Worm (Caenorhabditis elegans): ENCODE results near the gene fbxc-26.

ce11 chrII:1706385-1706784 lies 12.0 kb upstream of the fbxc-26 start, which contains the start of gene sdz-18:
- no peak for TF ChIP-seq ama-1 (optimal IDR thresholded peaks at IDR 0.05)
- TF ChIP-seq lin-13 (GFP tag; optimal IDR thresholded peaks at IDR 0.05) = no peak
- no peak for TF ChIP-seq nhr-6 (tag; optimal IDR thresholded peaks at IDR 0.05)
- TF ChIP-seq unc-62 (GFP tag; optimal IDR thresholded peaks at IDR 0.05) = no peak
- no peak for TF ChIP-seq mdl-1 (tag; optimal IDR thresholded peaks at IDR 0.05)
- TF ChIP-seq ztf-11 (tag; optimal IDR thresholded peaks at IDR 0.05) = no peak
- TF ChIP-seq nhr-11 (tag; optimal IDR thresholded peaks at IDR 0.05) = no peak
- no peak for TF ChIP-seq nhr-237 (tag; optimal IDR thresholded peaks at IDR 0.05)
- no peak for TF ChIP-seq snpc-4 (tag; optimal IDR thresholded peaks at IDR 0.05)
- TF ChIP-seq nhr-77 (tag; optimal IDR thresholded peaks at IDR 0.05) = no peak
- TF ChIP-seq lin-11 (tag; optimal IDR thresholded peaks at IDR 0.05) = no peak
- TF ChIP-seq fos-1 (tag; optimal IDR thresholded peaks at IDR 0.05) = no peak
- no peak for TF ChIP-seq blmp-1 (tag; optimal IDR thresholded peaks at IDR 0.05; ENCODE audit: insufficient read depth)
- no peak for TF ChIP-seq nhr-12 (tag; optimal IDR thresholded peaks at IDR 0.05)
